Fruit fly (Drosophila melanogaster): ENCODE data around the gene ari-1.

Gene ari-1

DNA sequence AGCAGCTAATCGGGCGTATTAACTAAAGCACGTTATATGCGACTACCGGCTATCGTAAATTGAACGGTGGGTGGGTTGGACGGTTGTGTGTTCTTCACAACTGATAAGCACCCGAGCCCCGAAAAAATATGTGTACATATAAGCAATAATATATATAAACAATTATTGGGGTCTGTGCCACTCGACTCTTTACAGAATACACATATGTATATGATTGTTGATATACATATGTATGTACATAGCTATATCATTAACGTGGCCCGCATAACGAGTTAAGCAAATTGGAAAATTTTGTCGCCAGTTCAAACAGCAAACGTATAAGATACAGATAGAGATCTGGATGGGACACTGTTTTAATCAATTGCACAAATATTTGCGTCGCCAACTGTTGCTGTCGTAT is 54.9 kb downstream of the ari-1 start:
- no peak for TF ChIP-seq psq (optimal IDR thresholded peaks at IDR 0.05)
- TF ChIP-seq Myc (optimal IDR thresholded peaks at IDR 0.05): no peak
